Worm (Caenorhabditis elegans) whole organism, midembryonic: ENCODE results near the gene F31E9.6.
"Not testable (repeated sequence)": the region's sequence is repeated elsewhere in the genome, so short reads cannot be mapped to it uniquely, and the experiment has no call there.

Source experiments
- T22C8.4 ChIP-seq: fragments of 200-800 bp; sonication (Bioruptor generic); IDR thresholded peaks from 2 replicates; pipeline ENCODE4 v1.3.6; 2022; ENCODE audit warnings: missing genetic modification characterization, missing compliant biosample characterization
- cog-1 ChIP-seq: sonication (generic microtip); optimal IDR thresholded peaks from 2 replicates; lab custom pipeline; 2016; ENCODE audit warnings: missing genetic modification characterization, missing compliant biosample characterization
- flt-1 ChIP-seq: fragments of 200-800 bp; sonication (Bioruptor generic); IDR thresholded peaks from 2 replicates; pipeline ENCODE4 v1.3.6; 2022; ENCODE audit warnings: missing genetic modification characterization, missing compliant biosample characterization
- klf-2 ChIP-seq: fragments of 200-800 bp; sonication (Bioruptor generic); conservative IDR thresholded peaks from 2 replicates; pipeline ENCODE4 v1.3.6; 2022; ENCODE audit warnings: missing genetic modification reagents, missing genetic modification characterization, missing compliant biosample characterization
- med-1 ChIP-seq: sonication (generic microtip); optimal IDR thresholded peaks from 2 replicates; lab custom pipeline; 2017; ENCODE audit warnings: missing genetic modification characterization, mild to moderate bottlenecking, missing compliant biosample characterization, antibody characterized with exemption, missing genetic modification reagents; ENCODE audit not compliant: insufficient read depth
- ref-1 ChIP-seq: fragments of 200-800 bp; sonication (Bioruptor generic); conservative IDR thresholded peaks from 2 replicates; pipeline ENCODE4 v1.3.6; 2022; ENCODE audit warnings: missing genetic modification reagents, missing genetic modification characterization, missing compliant biosample characterization
- tab-1 ChIP-seq: fragments of 200-800 bp; sonication (Bioruptor generic); IDR thresholded peaks from 2 replicates; pipeline ENCODE4 v1.3.6; 2022; ENCODE audit warnings: missing genetic modification characterization, missing compliant biosample characterization
- ztf-23 ChIP-seq: fragments of 200-800 bp; sonication (Bioruptor generic); IDR thresholded peaks from 2 replicates; pipeline ENCODE4 v1.3.6; 2022; ENCODE audit warnings: missing genetic modification reagents, missing genetic modification characterization, missing compliant biosample characterization
- ztf-29 ChIP-seq: fragments of 200-800 bp; sonication (Bioruptor generic); IDR thresholded peaks from 2 replicates; pipeline ENCODE4 v1.3.6; 2022; ENCODE audit warnings: missing genetic modification reagents, missing genetic modification characterization, missing compliant biosample characterization

F31E9.6 gene

DNA sequence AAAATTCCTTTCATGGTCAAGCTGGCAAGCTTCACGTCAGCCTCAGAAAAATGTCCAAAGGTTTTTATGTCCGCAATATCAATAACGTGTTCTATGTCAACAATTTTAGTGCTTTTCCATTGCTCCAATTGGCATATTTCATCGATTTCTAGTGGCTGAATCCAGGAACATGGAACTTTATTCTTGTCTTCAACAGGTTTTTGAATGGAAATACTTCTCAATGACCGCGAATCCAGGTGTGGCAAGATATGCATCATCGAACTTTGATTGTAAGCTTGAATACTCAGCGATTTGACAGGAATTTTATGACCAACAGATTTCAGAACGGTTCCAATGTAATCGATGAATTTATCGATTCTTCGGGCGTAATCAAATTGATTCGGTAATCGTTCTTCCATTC lies 16.3 kb downstream of the F31E9.6 start:
- TF ChIP-seq ztf-23 = no peak
- TF ChIP-seq ref-1 (GFP tag; lab: Robert Waterston, UW) = no peak
- no peak for TF ChIP-seq flt-1 (GFP tag; lab: Robert Waterston, UW)
- TF ChIP-seq ztf-29 (GFP tag; lab: Robert Waterston, UW) = no peak
- no peak for TF ChIP-seq tab-1 (GFP tag; lab: Robert Waterston, UW)
- TF ChIP-seq cog-1 (tag; lab: Kevin White, UChicago) = no peak
- no peak for TF ChIP-seq med-1
- no peak for TF ChIP-seq klf-2 (GFP tag; lab: Robert Waterston, UW)
- no peak for TF ChIP-seq T22C8.4 (GFP tag; lab: Robert Waterston, UW)

DNA sequence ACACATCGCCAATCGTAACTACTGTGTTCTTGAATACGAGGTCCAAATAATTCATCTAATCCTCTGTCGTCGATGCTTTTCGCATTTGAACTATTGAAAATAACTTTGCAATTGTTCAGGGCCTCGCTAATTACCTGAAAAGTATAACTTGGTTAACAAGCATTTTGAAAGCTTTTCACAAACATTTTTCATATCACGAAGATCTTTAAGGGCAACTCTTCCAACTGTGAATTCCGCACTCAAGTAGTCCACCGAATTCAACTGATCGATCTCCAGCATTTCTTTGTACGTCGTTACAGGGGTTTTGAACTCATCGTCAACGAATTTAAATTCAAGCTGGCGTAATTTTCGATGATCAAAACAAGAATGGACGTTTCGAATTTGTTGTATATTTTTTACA lies 18.5 kb downstream of the F31E9.6 start:
- TF ChIP-seq klf-2 (GFP tag; lab: Robert Waterston, UW) = no peak
- no peak for TF ChIP-seq tab-1 (GFP tag; lab: Robert Waterston, UW)
- no peak for TF ChIP-seq ztf-29 (GFP tag; lab: Robert Waterston, UW)
- no peak for TF ChIP-seq cog-1 (tag; lab: Kevin White, UChicago)
- TF ChIP-seq flt-1 (GFP tag; lab: Robert Waterston, UW) = no peak

DNA sequence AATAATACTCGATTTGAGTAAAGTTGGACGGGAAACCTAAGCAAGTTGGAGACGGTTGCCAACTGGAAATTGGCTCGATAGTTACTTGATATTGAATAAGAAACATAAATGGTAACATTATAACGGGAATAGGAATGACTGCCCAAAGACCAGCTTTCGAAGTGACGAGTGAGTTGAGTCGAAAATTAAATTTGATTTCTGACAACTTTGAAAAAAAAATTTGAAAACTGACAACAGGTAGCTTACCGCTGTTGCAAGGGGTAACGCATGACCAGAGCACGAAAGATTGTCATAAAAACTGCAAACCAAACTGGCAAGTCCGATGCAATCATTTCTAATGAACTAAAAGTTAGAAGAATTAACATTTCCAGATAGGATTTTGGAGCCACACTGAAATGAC lies 22.2 kb downstream of the F31E9.6 start:
- no peak for TF ChIP-seq T22C8.4 (GFP tag; lab: Robert Waterston, UW)
- TF ChIP-seq ztf-23 = no peak
- no peak for TF ChIP-seq med-1
- no peak for TF ChIP-seq cog-1 (tag; lab: Kevin White, UChicago)
- TF ChIP-seq tab-1 (GFP tag; lab: Robert Waterston, UW) = no peak
- TF ChIP-seq klf-2 (GFP tag; lab: Robert Waterston, UW) = no peak
- TF ChIP-seq ref-1 (GFP tag; lab: Robert Waterston, UW) = no peak
- TF ChIP-seq flt-1 (GFP tag; lab: Robert Waterston, UW) = no peak
- TF ChIP-seq ztf-29 (GFP tag; lab: Robert Waterston, UW) = no peak

DNA sequence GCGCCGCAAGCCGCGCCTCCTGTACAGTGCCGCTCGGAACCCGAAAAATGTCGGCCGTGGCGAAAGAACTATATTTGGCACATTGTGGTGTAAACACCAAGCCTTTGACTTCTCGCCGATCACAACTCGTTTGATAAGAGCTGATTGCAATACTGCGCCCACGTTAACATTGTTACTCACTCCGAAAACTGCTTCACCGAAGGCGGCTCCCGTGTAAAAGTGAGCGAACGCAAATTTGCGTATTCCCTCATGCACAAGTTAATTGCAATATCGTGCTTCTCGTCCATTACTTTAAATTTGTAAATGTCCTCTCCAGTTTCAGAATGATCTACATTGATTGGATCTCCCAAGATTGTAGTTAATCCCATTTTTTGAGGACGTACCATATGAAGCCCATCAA lies 30.8 kb downstream of the F31E9.6 start:
- no peak for TF ChIP-seq klf-2 (GFP tag; lab: Robert Waterston, UW)
- no peak for TF ChIP-seq ztf-23
- TF ChIP-seq ztf-29 (GFP tag; lab: Robert Waterston, UW) = no peak
- no peak for TF ChIP-seq T22C8.4 (GFP tag; lab: Robert Waterston, UW)
- no peak for TF ChIP-seq cog-1 (tag; lab: Kevin White, UChicago)

DNA sequence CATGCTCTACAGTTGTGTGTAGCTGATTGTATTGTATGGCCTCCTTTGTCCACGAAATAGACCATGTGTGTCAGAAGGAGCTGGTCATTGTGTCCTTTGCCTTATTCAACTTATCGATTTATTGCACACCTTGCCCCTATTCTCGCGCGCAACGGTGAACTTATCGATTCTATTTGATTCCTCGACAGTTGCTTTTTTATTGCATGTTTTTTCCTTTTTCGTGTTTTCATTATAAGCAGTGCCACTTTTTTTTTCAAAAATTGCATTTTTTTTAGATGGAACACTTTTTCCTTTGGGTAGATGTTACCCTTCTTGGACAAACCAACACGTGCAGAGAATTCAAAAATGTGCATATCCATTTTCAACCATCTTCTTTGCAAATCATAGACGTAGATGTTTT lies 41.7 kb downstream of the F31E9.6 start, which contains the start of gene K10G4.10:
Gene K10G4.10, plus strand, starts transcription at position 301 of the 400 bp plus-strand sequence.
- TF ChIP-seq flt-1 (GFP tag; lab: Robert Waterston, UW) (no peak), tab-1 (GFP tag; lab: Robert Waterston, UW) (no peak), T22C8.4 (GFP tag; lab: Robert Waterston, UW) (no peak), ref-1 (GFP tag; lab: Robert Waterston, UW) (no peak), cog-1 (tag; lab: Kevin White, UChicago) (no peak)

DNA sequence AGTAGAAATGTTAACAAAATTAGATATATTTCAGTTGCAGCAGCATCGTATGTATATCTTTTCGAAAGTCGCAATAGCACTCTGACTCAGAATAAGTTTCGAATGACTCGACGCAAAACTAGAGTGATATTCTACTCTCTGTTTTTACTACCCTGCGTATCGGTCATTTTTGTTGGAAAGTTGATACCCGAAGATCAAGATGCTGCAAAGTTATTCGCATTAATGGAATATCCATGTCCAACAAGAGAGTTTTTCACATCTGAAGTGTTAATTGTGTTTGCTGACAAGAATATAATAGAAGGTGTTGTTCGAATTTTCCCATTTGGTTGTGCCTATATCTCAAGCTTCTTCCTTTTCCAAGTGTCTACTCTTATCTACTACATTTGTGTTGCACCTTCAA lies 42.8 kb downstream of the F31E9.6 start:
- TF ChIP-seq cog-1 (tag; lab: Kevin White, UChicago) (no peak), klf-2 (GFP tag; lab: Robert Waterston, UW) (no peak), T22C8.4 (GFP tag; lab: Robert Waterston, UW) (no peak), ref-1 (GFP tag; lab: Robert Waterston, UW) (no peak), flt-1 (GFP tag; lab: Robert Waterston, UW) (no peak)

DNA sequence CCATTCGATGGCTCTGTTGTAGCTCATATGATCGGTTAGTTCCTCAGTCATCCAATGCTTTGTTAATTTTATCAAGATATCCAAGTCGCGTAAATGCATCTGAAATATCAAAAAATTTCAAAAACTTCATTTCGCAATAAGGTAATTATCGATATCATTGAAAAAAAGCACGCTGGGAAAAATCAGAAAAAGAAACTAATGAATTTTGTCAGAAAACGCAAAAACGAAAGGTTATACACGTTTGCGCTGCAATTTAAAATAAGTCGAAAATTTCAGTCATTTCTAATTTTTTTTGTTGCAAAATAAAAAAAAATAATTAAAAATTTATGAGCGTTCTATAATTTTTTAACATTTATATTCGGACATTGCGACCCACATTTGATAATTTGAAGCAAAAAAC lies 50.1 kb downstream of the F31E9.6 start, which contains the start of gene K10G4.3:
Gene K10G4.3, minus strand, starts transcription at position 101 of the 400 bp plus-strand sequence.
- not testable (repeated sequence) for TF ChIP-seq ztf-29 (GFP tag; lab: Robert Waterston, UW); klf-2 (GFP tag; lab: Robert Waterston, UW); ztf-23
